Worm (Caenorhabditis elegans) whole organism, L2 larva: Measurements from ENCODE around the gene K09A11.1.

ENCODE experiments used
- F13H6.1 ChIP-seq: sonication (generic microtip); optimal IDR thresholded peaks from 2 replicates; lab custom pipeline; 2016; ENCODE audit warnings: missing genetic modification characterization, missing compliant biosample characterization
- aly-2 ChIP-seq: fragments of 150-350 bp; optimal IDR thresholded peaks from 2 replicates; lab custom pipeline; 2014; ENCODE audit warnings: missing biosample characterization, missing genetic modification characterization
- ama-1 ChIP-seq: fragments of 150-350 bp; optimal IDR thresholded peaks from 2 replicates; lab custom pipeline; 2018; ENCODE audit warnings: inconsistent platforms
- blmp-1 ChIP-seq: sonication (generic microtip); optimal IDR thresholded peaks from 2 replicates; lab custom pipeline; 2017; ENCODE audit warnings: missing genetic modification characterization, mild to moderate bottlenecking, missing compliant biosample characterization, antibody characterized with exemption, moderate library complexity; ENCODE audit not compliant: insufficient read depth
- ceh-82 ChIP-seq: fragments of 150-350 bp; optimal IDR thresholded peaks from 2 replicates; lab custom pipeline; 2014; ENCODE audit warnings: missing biosample characterization, missing genetic modification characterization
- fos-1 ChIP-seq: fragments of 150-350 bp; optimal IDR thresholded peaks from 2 replicates; lab custom pipeline; 2014; ENCODE audit warnings: missing biosample characterization, missing genetic modification characterization
- lin-13 ChIP-seq: fragments of 150-350 bp; optimal IDR thresholded peaks from 2 replicates; lab custom pipeline; 2014; ENCODE audit warnings: missing biosample characterization, missing genetic modification reagents, missing genetic modification characterization
- mdl-1 ChIP-seq, 2 experiments: fragments of 150-350 bp in 1 of 2; sonication (generic microtip) in 1 of 2; optimal IDR thresholded peaks; 2 replicates each; lab custom pipeline; 2017; ENCODE audit warnings: missing biosample characterization in 2 of 2, missing genetic modification characterization in 2 of 2
- nhr-11 ChIP-seq: fragments of 150-350 bp; optimal IDR thresholded peaks from 2 replicates; lab custom pipeline; 2014; ENCODE audit warnings: missing biosample characterization, missing genetic modification characterization
- nhr-129 ChIP-seq: fragments of 150-350 bp; optimal IDR thresholded peaks from 2 replicates; lab custom pipeline; 2014; ENCODE audit warnings: missing biosample characterization, missing genetic modification characterization
- nhr-237 ChIP-seq: fragments of 150-350 bp; optimal IDR thresholded peaks from 2 replicates; lab custom pipeline; 2014; ENCODE audit warnings: missing biosample characterization, missing genetic modification characterization
- snpc-4 ChIP-seq: fragments of 150-350 bp; optimal IDR thresholded peaks from 2 replicates; lab custom pipeline; 2014; ENCODE audit warnings: missing biosample characterization, missing genetic modification characterization

- TF ChIP-seq fos-1 (tag; lab: Kevin White, UChicago) (no peak), lin-13 (GFP tag; lab: Kevin White, UChicago) (no peak), snpc-4 (no peak), nhr-237 (tag; lab: Kevin White, UChicago) (no peak), mdl-1 (tag; optimal IDR thresholded peaks at IDR 0.05; lab: Kevin White, UChicago) (no peak), ceh-82 (tag; lab: Kevin White, UChicago) (no peak), aly-2 (tag; lab: Kevin White, UChicago) (no peak), nhr-129 (tag; lab: Kevin White, UChicago) (no peak), ama-1 (lab: Kevin White, UChicago) (no peak), nhr-11 (tag; lab: Kevin White, UChicago) (no peak), blmp-1 (tag; lab: Kevin White, UChicago) (no peak), F13H6.1 (tag; lab: Kevin White, UChicago) (no peak)
These were observed 41.1 kb downstream of the K09A11.1 start, which contains the start of gene srd-42 for ce11 chrX:13303357-13303756.
